Worm (Caenorhabditis elegans) whole organism, L4 larva: Measurements from ENCODE around the gene T05A8.1.

ENCODE experiments used
- lsy-2 ChIP-seq, 2 experiments: fragments of 150-350 bp in 1 of 2; sonication (generic microtip) in 1 of 2; optimal IDR thresholded peaks; 2 replicates each; lab custom pipeline; 2014 to 2017; ENCODE audit warnings: missing biosample characterization in 2 of 2, missing genetic modification characterization in 2 of 2
- nhr-25 ChIP-seq: sonication (generic microtip); optimal IDR thresholded peaks from 2 replicates; lab custom pipeline; 2017; ENCODE audit warnings: missing genetic modification characterization, mild to moderate bottlenecking, missing compliant biosample characterization, antibody characterized with exemption, moderate library complexity, borderline replicate concordance; ENCODE audit not compliant: insufficient read depth
- nhr-77 ChIP-seq: fragments of 150-350 bp; optimal IDR thresholded peaks from 2 replicates; lab custom pipeline; 2014; ENCODE audit warnings: missing biosample characterization, missing genetic modification characterization
- unc-130 ChIP-seq: sonication (generic microtip); optimal IDR thresholded peaks from 2 replicates; lab custom pipeline; 2016; ENCODE audit warnings: missing genetic modification reagents, missing genetic modification characterization, missing compliant biosample characterization
- unc-39 ChIP-seq: sonication (generic microtip); optimal IDR thresholded peaks from 2 replicates; lab custom pipeline; 2017; ENCODE audit warnings: missing biosample characterization, missing genetic modification characterization

- no peak for TF ChIP-seq nhr-25 (tag; lab: Kevin White, UChicago)
- TF ChIP-seq unc-39 (tag; lab: Kevin White, UChicago): no peak
- TF ChIP-seq nhr-77 (tag; lab: Kevin White, UChicago): no peak
- no peak for TF ChIP-seq unc-130 (GFP tag; lab: Kevin White, UChicago)
- no peak for TF ChIP-seq lsy-2 (tag; optimal IDR thresholded peaks at IDR 0.05; lab: Kevin White, UChicago)
These were observed 46.5 kb upstream of the T05A8.1 start for ce11 chrII:2756351-2756750.
